Fruit fly (Drosophila melanogaster): ENCODE results near the gene Grip.

Grip gene

DNA sequence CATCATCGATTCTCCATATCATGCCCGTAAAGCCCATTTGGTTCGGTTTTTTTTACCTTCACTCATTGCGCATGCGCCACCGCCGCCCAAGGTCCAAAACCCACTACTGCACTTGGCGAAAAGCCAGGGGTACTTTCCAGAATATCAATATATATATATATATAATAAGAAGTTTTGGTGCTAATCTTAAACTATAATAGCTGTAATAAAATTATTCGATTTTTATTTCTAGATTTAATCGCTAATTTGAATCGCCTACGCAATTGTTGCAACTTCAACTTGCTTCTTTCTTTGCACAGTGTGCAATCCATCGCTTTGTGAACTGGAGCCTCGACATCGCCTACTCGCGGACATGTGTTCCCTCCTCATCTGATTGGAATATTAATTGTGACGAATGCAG is 37.8 kb downstream of the Grip start (continued):
- TF ChIP-seq CkIIα-i1 (GFP tag; IDR thresholded peaks at IDR 0.05) (no peak), CG10565 (GFP tag; optimal IDR thresholded peaks at IDR 0.05) (no peak), CG2712 (tag; optimal IDR thresholded peaks at IDR 0.05) (peak; percentile 45), Gug (GFP tag; IDR thresholded peaks at IDR 0.05) (no peak), Bgb (GFP tag; IDR thresholded peaks at IDR 0.05; ENCODE audit: partially characterized antibody) (no peak), gem (tag; optimal IDR thresholded peaks at IDR 0.05) (peak; percentile 47), CHES-1-like (GFP tag; optimal IDR thresholded peaks at IDR 0.05) (no peak), da (GFP tag; optimal IDR thresholded peaks at IDR 0.05) (no peak), CG15011 (GFP tag; optimal IDR thresholded peaks at IDR 0.05) (no peak), maf-S (GFP tag; optimal IDR thresholded peaks at IDR 0.05) (no peak), BtbVII (GFP tag; optimal IDR thresholded peaks at IDR 0.05) (no peak), Bdp1 (GFP tag; optimal IDR thresholded peaks at IDR 0.05) (no peak), CG14441 (GFP tag; IDR thresholded peaks at IDR 0.05) (no peak), CG15269 (tag; optimal IDR thresholded peaks at IDR 0.05) (no peak), trem (tag; optimal IDR thresholded peaks at IDR 0.05) (no peak), CG42726 (GFP tag; IDR thresholded peaks at IDR 0.05; ENCODE audit: partially characterized antibody) (no peak), Sox100B (GFP tag; optimal IDR thresholded peaks at IDR 0.05) (no peak), CG30403 (GFP tag; optimal IDR thresholded peaks at IDR 0.05) (no peak), CG11504 (tag; optimal IDR thresholded peaks at IDR 0.05) (peak; percentile 37), CG14050 (GFP tag; IDR thresholded peaks at IDR 0.05) (no peak), CG6791 (GFP tag; IDR thresholded peaks at IDR 0.05; ENCODE audit: partially characterized antibody) (no peak), CG8924 (tag; optimal IDR thresholded peaks at IDR 0.05) (no peak), CG31441 (GFP tag; IDR thresholded peaks at IDR 0.05) (peak; percentile 46), Dip2 (GFP tag; IDR thresholded peaks at IDR 0.05) (no peak), CG12769 (tag; optimal IDR thresholded peaks at IDR 0.05) (no peak), h (optimal IDR thresholded peaks at IDR 0.05) (no peak), ato (GFP tag; IDR thresholded peaks at IDR 0.05; ENCODE audit: partially characterized antibody) (no peak), ham (GFP tag; IDR thresholded peaks at IDR 0.05) (no peak), Fer1 (GFP tag; optimal IDR thresholded peaks at IDR 0.05) (no peak), CG10979 (tag; optimal IDR thresholded peaks at IDR 0.05) (peak; percentile 42), CG11093 (GFP tag; IDR thresholded peaks at IDR 0.05) (no peak), CG31388 (GFP tag; optimal IDR thresholded peaks at IDR 0.05) (no peak), YL-1 (GFP tag; optimal IDR thresholded peaks at IDR 0.05) (no peak), CG18011 (GFP tag; optimal IDR thresholded peaks at IDR 0.05) (no peak), sug (tag; optimal IDR thresholded peaks at IDR 0.05) (no peak), zen2 (GFP tag; IDR thresholded peaks at IDR 0.05; ENCODE audit: partially characterized antibody) (no peak), CG17361 (GFP tag; IDR thresholded peaks at IDR 0.05) (peak; percentile 23; the same call in 1 of the 3 replicates), Blimp-1 (GFP tag; optimal IDR thresholded peaks at IDR 0.05) (peak; percentile 25), CG17328 (GFP tag; IDR thresholded peaks at IDR 0.05) (no peak), ssp (GFP tag; IDR thresholded peaks at IDR 0.05) (no peak), Hr3 (GFP tag; optimal IDR thresholded peaks at IDR 0.05) (no peak), her (GFP tag; optimal IDR thresholded peaks at IDR 0.05) (no peak), Antp (GFP tag; optimal IDR thresholded peaks at IDR 0.05) (no peak), lola (GFP tag; optimal IDR thresholded peaks at IDR 0.05) (peak in 1 of 3 experiments; percentile 24), CG2116 (GFP tag; optimal IDR thresholded peaks at IDR 0.05) (no peak), HHEX (GFP tag; optimal IDR thresholded peaks at IDR 0.05) (no peak), ftz-f1 (GFP tag; optimal IDR thresholded peaks at IDR 0.05) (no peak), CG4282 (GFP tag; optimal IDR thresholded peaks at IDR 0.05) (no peak), corto (GFP tag; optimal IDR thresholded peaks at IDR 0.05) (no peak), schlank (tag; optimal IDR thresholded peaks at IDR 0.05) (no peak), ash1 (GFP tag; optimal IDR thresholded peaks at IDR 0.05) (no peak), CG2202 (tag; optimal IDR thresholded peaks at IDR 0.05) (no peak)
